Fruit fly (Drosophila melanogaster): ENCODE measurements around the gene CG14130.

Gene CG14130

dm6 chr3L:11822446-11823334, 7.4 kb downstream of the CG14130 start, which contains the start of gene RpL10Ab:
TSS of gene RpL10Ab (plus strand) at chr3L:11822851.
- TF ChIP-seq CG9948 (tag; optimal IDR thresholded peaks at IDR 0.05) (peak; percentile 7), fd96Ca (GFP tag; IDR thresholded peaks at IDR 0.05) (no peak; the same call in 2 of the 3 replicates), Ets98B (GFP tag; IDR thresholded peaks at IDR 0.05) (peak; percentile 34; the same call in 1 of the 2 replicates), Pif1B (GFP tag; optimal IDR thresholded peaks at IDR 0.05) (no peak), CG13204 (GFP tag; optimal IDR thresholded peaks at IDR 0.05) (no peak), CG32121 (GFP tag; IDR thresholded peaks at IDR 0.05) (peak; percentile 52), CG8159 (tag; optimal IDR thresholded peaks at IDR 0.05) (peak; percentile 70), Snoo (tag; optimal IDR thresholded peaks at IDR 0.05) (peak; percentile 65), CG15710 (tag; optimal IDR thresholded peaks at IDR 0.05) (peak; percentile 38), CG34367 (tag; optimal IDR thresholded peaks at IDR 0.05) (peak; percentile 42), CG4496 (GFP tag; IDR thresholded peaks at IDR 0.05) (peak; percentile 69; the same call in 2 of the 3 replicates), CG10348 (GFP tag; IDR thresholded peaks at IDR 0.05) (peak; percentile 21; the same call in 1 of the 2 replicates), D1 (tag; optimal IDR thresholded peaks at IDR 0.05) (no peak)

dm6 chr3L:11825560-11826153, 10.4 kb downstream of the CG14130 start, which contains the start of gene CG32095:
TSS of gene CG32095 (minus strand) at chr3L:11825732.
- TF ChIP-seq CG4496 (GFP tag; IDR thresholded peaks at IDR 0.05): no peak
- TF ChIP-seq CG15710 (tag; optimal IDR thresholded peaks at IDR 0.05): no peak
- TF ChIP-seq CG9948 (tag; optimal IDR thresholded peaks at IDR 0.05): no peak
- no peak for TF ChIP-seq CG34367 (tag; optimal IDR thresholded peaks at IDR 0.05)
- TF ChIP-seq CG12605 (GFP tag; IDR thresholded peaks at IDR 0.05): no peak
- TF ChIP-seq CG8301 (tag; optimal IDR thresholded peaks at IDR 0.05): no peak
- no peak for TF ChIP-seq fd96Ca (GFP tag; IDR thresholded peaks at IDR 0.05)
- TF ChIP-seq CG32121 (GFP tag; IDR thresholded peaks at IDR 0.05): no peak
- no peak for TF ChIP-seq CG17806 (tag; optimal IDR thresholded peaks at IDR 0.05)
- no peak for TF ChIP-seq gl (tag; optimal IDR thresholded peaks at IDR 0.05)
- TF ChIP-seq Ets98B (GFP tag; IDR thresholded peaks at IDR 0.05): no peak

dm6 chr3L:11828730-11829129, 13.5 kb downstream of the CG14130 start, which contains the start of gene CG7264:
TSS of gene CG7264 (plus strand) at chr3L:11829030.
- TF ChIP-seq Pif1B (GFP tag; optimal IDR thresholded peaks at IDR 0.05) (no peak), CG14655 (GFP tag; optimal IDR thresholded peaks at IDR 0.05) (no peak), CG34367 (tag; optimal IDR thresholded peaks at IDR 0.05) (no peak), CG17806 (tag; optimal IDR thresholded peaks at IDR 0.05) (no peak), Snoo (tag; optimal IDR thresholded peaks at IDR 0.05) (no peak), CG8301 (tag; optimal IDR thresholded peaks at IDR 0.05) (no peak), CG8159 (tag; optimal IDR thresholded peaks at IDR 0.05) (no peak), CG32121 (GFP tag; IDR thresholded peaks at IDR 0.05) (no peak), CG15710 (tag; optimal IDR thresholded peaks at IDR 0.05) (no peak), Pif1A (GFP tag; optimal IDR thresholded peaks at IDR 0.05) (no peak), CG12605 (GFP tag; IDR thresholded peaks at IDR 0.05) (no peak), rn (GFP tag; IDR thresholded peaks at IDR 0.05) (no peak), D1 (tag; optimal IDR thresholded peaks at IDR 0.05) (no peak), CG10348 (GFP tag; IDR thresholded peaks at IDR 0.05) (no peak), CG13204 (GFP tag; optimal IDR thresholded peaks at IDR 0.05) (no peak), fd96Ca (GFP tag; IDR thresholded peaks at IDR 0.05) (no peak), CG4496 (GFP tag; IDR thresholded peaks at IDR 0.05) (no peak)

dm6 chr3L:11831199-11831598, 16.0 kb downstream of the CG14130 start:
- TF ChIP-seq Snoo (tag; optimal IDR thresholded peaks at IDR 0.05): no peak
- TF ChIP-seq rn (GFP tag; IDR thresholded peaks at IDR 0.05): no peak
- TF ChIP-seq CG17806 (tag; optimal IDR thresholded peaks at IDR 0.05): no peak
- TF ChIP-seq CG4496 (GFP tag; IDR thresholded peaks at IDR 0.05): no peak
- TF ChIP-seq CG14655 (GFP tag; optimal IDR thresholded peaks at IDR 0.05): no peak
- TF ChIP-seq CG12605 (GFP tag; IDR thresholded peaks at IDR 0.05): no peak
- no peak for TF ChIP-seq D1 (tag; optimal IDR thresholded peaks at IDR 0.05)
- no peak for TF ChIP-seq gl (tag; optimal IDR thresholded peaks at IDR 0.05)

- TF ChIP-seq CG4496 (GFP tag; IDR thresholded peaks at IDR 0.05) (no peak), CG9948 (tag; optimal IDR thresholded peaks at IDR 0.05) (no peak), CG14655 (GFP tag; optimal IDR thresholded peaks at IDR 0.05) (no peak), CG15710 (tag; optimal IDR thresholded peaks at IDR 0.05) (no peak), CG32121 (GFP tag; IDR thresholded peaks at IDR 0.05) (no peak), Pif1B (GFP tag; optimal IDR thresholded peaks at IDR 0.05) (no peak), CG34367 (tag; optimal IDR thresholded peaks at IDR 0.05) (no peak), CG12605 (GFP tag; IDR thresholded peaks at IDR 0.05) (no peak), CG17806 (tag; optimal IDR thresholded peaks at IDR 0.05) (no peak), CG8301 (tag; optimal IDR thresholded peaks at IDR 0.05) (no peak), Snoo (tag; optimal IDR thresholded peaks at IDR 0.05) (no peak), EcR (GFP tag; optimal IDR thresholded peaks at IDR 0.05) (no peak), Ets98B (GFP tag; IDR thresholded peaks at IDR 0.05) (no peak)
Measured at dm6 chr3L:11832360-11833295, 17.4 kb downstream of the CG14130 start.
